Fruit fly (Drosophila melanogaster): Measurements from ENCODE around the gene CG15465.

DNA sequence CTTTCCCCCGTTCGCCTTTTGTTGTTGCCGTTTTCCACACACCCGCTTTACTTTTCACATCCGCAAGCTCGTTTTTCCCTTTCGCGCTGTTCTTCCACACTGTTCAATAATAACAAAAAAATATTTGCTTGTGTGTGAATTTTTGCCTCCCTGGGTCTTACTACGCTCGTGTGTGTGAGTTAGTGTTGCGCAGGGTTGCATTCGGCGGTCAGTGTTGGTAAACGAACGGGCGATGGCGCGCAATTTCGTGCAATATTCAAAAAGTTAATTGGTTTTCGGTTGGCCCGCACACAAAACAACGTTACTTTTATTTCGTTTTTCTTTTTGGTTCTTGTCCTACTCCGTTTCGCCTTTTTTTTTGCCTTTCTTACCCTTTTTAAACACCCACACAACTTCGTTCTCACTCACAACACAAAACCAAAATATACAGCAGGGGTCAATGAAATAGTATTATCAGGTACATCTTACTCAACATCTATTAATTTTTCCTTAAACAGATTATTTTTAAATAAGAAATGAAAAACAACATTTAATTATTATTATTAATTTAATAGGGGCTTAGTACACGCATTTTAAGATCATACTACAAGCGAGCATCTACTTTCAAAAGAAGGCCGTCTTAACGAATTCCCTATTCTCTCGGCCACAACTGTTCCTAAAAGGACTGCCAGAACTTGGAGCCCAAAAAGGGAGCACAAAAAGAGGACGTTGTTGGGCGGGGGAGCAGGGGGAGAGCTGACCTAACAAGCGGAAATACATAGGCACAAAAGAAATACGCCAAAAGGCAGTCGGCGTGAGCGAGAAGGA, 2.5 kb upstream of the CG15465 start:
- TF ChIP-seq CG8159 (tag; optimal IDR thresholded peaks at IDR 0.05) (peak; percentile 76), CG8301 (tag; optimal IDR thresholded peaks at IDR 0.05) (no peak), CG13204 (GFP tag; optimal IDR thresholded peaks at IDR 0.05) (peak; percentile 79), fd96Ca (GFP tag; IDR thresholded peaks at IDR 0.05) (peak; percentile 13; the same call in 1 of the 3 replicates), EcR (GFP tag; optimal IDR thresholded peaks at IDR 0.05) (peak; percentile 37), Pif1A (GFP tag; optimal IDR thresholded peaks at IDR 0.05) (no peak), CG34367 (tag; optimal IDR thresholded peaks at IDR 0.05) (no peak), CG10348 (GFP tag; IDR thresholded peaks at IDR 0.05) (no peak), CG14655 (GFP tag; optimal IDR thresholded peaks at IDR 0.05) (no peak), Snoo (tag; optimal IDR thresholded peaks at IDR 0.05) (no peak), rn (GFP tag; IDR thresholded peaks at IDR 0.05) (no peak)

Measured in whole organism, pupa.